Fruit fly (Drosophila melanogaster) whole organism, embryonic: ENCODE measurements around the gene CG31343.
A peak's percentile ranks its signal among the peaks of the same experiment; 100 is the strongest.

ENCODE experiments used
- Adf1 ChIP-seq: fragments of 200-800 bp; sonication (Bioruptor generic); IDR thresholded peaks from 2 replicates; pipeline ENCODE4 v1.3.6; 2022; ENCODE audit warnings: missing biosample characterization, missing genetic modification characterization
- B-H2 ChIP-seq: fragments of 200-800 bp; sonication (Bioruptor generic); optimal IDR thresholded peaks from 2 replicates; lab custom pipeline; 2018; ENCODE audit warnings: missing biosample characterization, mild to moderate bottlenecking, missing genetic modification characterization
- BEAF-32 ChIP-seq: fragments of 200-800 bp; sonication (Bioruptor generic); optimal IDR thresholded peaks from 3 replicates; lab custom pipeline; 2017; ENCODE audit warnings: missing biosample characterization, missing genetic modification characterization, mild to moderate bottlenecking, moderate library complexity, missing genetic modification reagents
- CG10209 ChIP-seq: fragments of 200-800 bp; sonication (Bioruptor generic); optimal IDR thresholded peaks from 3 replicates; lab custom pipeline; 2017; ENCODE audit warnings: missing biosample characterization, mild to moderate bottlenecking, missing genetic modification characterization, missing genetic modification reagents
- CG10654 ChIP-seq: fragments of 200-800 bp; sonication (Bioruptor generic); optimal IDR thresholded peaks from 2 replicates; lab custom pipeline; 2016; ENCODE audit warnings: missing biosample characterization, missing genetic modification characterization
- CG11695 ChIP-seq: fragments of 200-800 bp; sonication (Bioruptor generic); IDR thresholded peaks from 3 replicates; pipeline ENCODE4 v1.3.6; 2022; ENCODE audit warnings: missing biosample characterization, missing genetic modification characterization
- CG12155 ChIP-seq: fragments of 200-800 bp; sonication (Bioruptor generic); optimal IDR thresholded peaks from 3 replicates; lab custom pipeline; 2016; ENCODE audit warnings: missing biosample characterization, missing genetic modification characterization
- CG13123 ChIP-seq: fragments of 200-800 bp; sonication (Bioruptor generic); optimal IDR thresholded peaks from 2 replicates; lab custom pipeline; 2016; ENCODE audit warnings: missing biosample characterization, missing genetic modification characterization
- CG13287 ChIP-seq: fragments of 200-800 bp; sonication (Bioruptor generic); IDR thresholded peaks from 2 replicates; pipeline ENCODE4 v1.3.6; 2022; ENCODE audit warnings: missing biosample characterization, missing genetic modification characterization; ENCODE audit not compliant: partially characterized antibody
- CG13624 ChIP-seq: fragments of 200-800 bp; sonication (Bioruptor generic); optimal IDR thresholded peaks from 2 replicates; lab custom pipeline; 2016; ENCODE audit warnings: missing biosample characterization, missing genetic modification characterization
- CG14710 ChIP-seq: fragments of 200-800 bp; sonication (Bioruptor generic); optimal IDR thresholded peaks from 3 replicates; lab custom pipeline; 2019; ENCODE audit warnings: missing biosample characterization, mild to moderate bottlenecking, missing genetic modification characterization, moderate library complexity
- CG1602 ChIP-seq: fragments of 200-800 bp; sonication (Bioruptor generic); optimal IDR thresholded peaks from 3 replicates; lab custom pipeline; 2016; ENCODE audit warnings: missing biosample characterization, missing genetic modification characterization
- CG1647 ChIP-seq: fragments of 200-800 bp; sonication (Bioruptor generic); optimal IDR thresholded peaks from 3 replicates; lab custom pipeline; 2016; ENCODE audit warnings: missing biosample characterization, missing genetic modification characterization
- CG17802 ChIP-seq: fragments of 200-800 bp; sonication (Bioruptor generic); optimal IDR thresholded peaks from 2 replicates; lab custom pipeline; 2018; ENCODE audit warnings: missing biosample characterization, mild to moderate bottlenecking, missing genetic modification characterization, moderate library complexity
- CG2116 ChIP-seq: fragments of 200-800 bp; sonication (Bioruptor generic); optimal IDR thresholded peaks from 3 replicates; lab custom pipeline; 2018; ENCODE audit warnings: missing biosample characterization, mild to moderate bottlenecking, missing genetic modification characterization
- CG2875 ChIP-seq: fragments of 200-800 bp; sonication (Bioruptor generic); optimal IDR thresholded peaks from 2 replicates; lab custom pipeline; 2017; ENCODE audit warnings: missing biosample characterization, mild to moderate bottlenecking, missing genetic modification characterization, missing genetic modification reagents
- CG3281 ChIP-seq: fragments of 200-800 bp; sonication (Bioruptor generic); optimal IDR thresholded peaks from 3 replicates; lab custom pipeline; 2017; ENCODE audit warnings: missing biosample characterization, mild to moderate bottlenecking, missing genetic modification characterization
- CG3407 ChIP-seq: fragments of 200-800 bp; sonication (Bioruptor generic); optimal IDR thresholded peaks from 2 replicates; lab custom pipeline; 2018; ENCODE audit warnings: missing biosample characterization, mild to moderate bottlenecking, missing genetic modification characterization
- CG5180 ChIP-seq: fragments of 200-800 bp; sonication (Bioruptor generic); optimal IDR thresholded peaks from 3 replicates; lab custom pipeline; 2017; ENCODE audit warnings: missing biosample characterization, missing genetic modification characterization, mild to moderate bottlenecking, moderate library complexity, missing genetic modification reagents
- CG6272 ChIP-seq: fragments of 200-800 bp; sonication (Bioruptor generic); IDR thresholded peaks from 2 replicates; pipeline ENCODE4 v1.3.6; 2022; ENCODE audit warnings: missing biosample characterization, missing genetic modification characterization
- CG7987 ChIP-seq: fragments of 200-800 bp; sonication (Bioruptor generic); optimal IDR thresholded peaks from 2 replicates; lab custom pipeline; 2018; ENCODE audit warnings: missing biosample characterization, mild to moderate bottlenecking, missing genetic modification characterization, moderate library complexity
- D19A ChIP-seq: fragments of 200-800 bp; optimal IDR thresholded peaks from 3 replicates; lab custom pipeline; 2019; ENCODE audit warnings: missing biosample characterization, mild to moderate bottlenecking, missing genetic modification characterization, moderate library complexity
- Dll ChIP-seq: fragments of 200-800 bp; sonication (Bioruptor generic); IDR thresholded peaks from 4 replicates; pipeline ENCODE4 v1.3.6; 2022; ENCODE audit warnings: missing biosample characterization, missing genetic modification characterization; ENCODE audit not compliant: partially characterized antibody
- Ets97D ChIP-seq: fragments of 200-800 bp; sonication (Bioruptor generic); optimal IDR thresholded peaks from 3 replicates; lab custom pipeline; 2016; ENCODE audit warnings: missing biosample characterization, missing genetic modification characterization
- Hmx ChIP-seq: fragments of 200-800 bp; sonication (Bioruptor generic); optimal IDR thresholded peaks from 2 replicates; lab custom pipeline; 2016; ENCODE audit warnings: missing biosample characterization, missing genetic modification characterization
- Jarid2 ChIP-seq: fragments of 200-800 bp; sonication (Bioruptor generic); optimal IDR thresholded peaks from 3 replicates; lab custom pipeline; 2017; ENCODE audit warnings: mild to moderate bottlenecking, missing biosample characterization, missing genetic modification reagents, missing genetic modification characterization
- Lhr ChIP-seq: fragments of 200-800 bp; sonication (Bioruptor generic); optimal IDR thresholded peaks from 3 replicates; lab custom pipeline; 2017; ENCODE audit warnings: mild to moderate bottlenecking, missing biosample characterization, missing genetic modification reagents, missing genetic modification characterization
- MESR4 ChIP-seq: fragments of 200-800 bp; sonication (Bioruptor generic); optimal IDR thresholded peaks from 2 replicates; lab custom pipeline; 2018; ENCODE audit warnings: missing biosample characterization, mild to moderate bottlenecking, missing genetic modification characterization, moderate library complexity
- Meics ChIP-seq: fragments of 200-800 bp; sonication (Bioruptor generic); optimal IDR thresholded peaks from 2 replicates; lab custom pipeline; 2017; ENCODE audit warnings: missing biosample characterization, mild to moderate bottlenecking, missing genetic modification characterization
- Mes4 ChIP-seq: fragments of 200-800 bp; sonication (Bioruptor generic); optimal IDR thresholded peaks from 2 replicates; lab custom pipeline; 2016; ENCODE audit warnings: missing biosample characterization, missing genetic modification characterization
- PHDP ChIP-seq: fragments of 200-800 bp; sonication (Bioruptor generic); optimal IDR thresholded peaks from 3 replicates; lab custom pipeline; 2018; ENCODE audit warnings: missing biosample characterization, mild to moderate bottlenecking, missing genetic modification characterization, moderate library complexity
- Sry-β ChIP-seq: fragments of 200-800 bp; sonication (Bioruptor generic); optimal IDR thresholded peaks from 2 replicates; lab custom pipeline; 2018; ENCODE audit warnings: missing biosample characterization, mild to moderate bottlenecking, missing genetic modification characterization, moderate library complexity
- Sry-δ ChIP-seq: fragments of 200-800 bp; sonication (Bioruptor generic); optimal IDR thresholded peaks from 2 replicates; lab custom pipeline; 2016; ENCODE audit warnings: missing biosample characterization, missing genetic modification characterization
- Stat92E ChIP-seq, 3 experiments: fragments of >200 bp in 2 of 3; fragments of 200-800 bp in 1 of 3; sonication (Bioruptor generic) in 1 of 3; optimal IDR thresholded peaks; 2 replicates each; lab custom pipeline; 2017 to 2019; ENCODE audit warnings: missing biosample characterization in 3 of 3, missing genetic modification characterization in 3 of 3, mild to moderate bottlenecking in 1 of 3, moderate library complexity in 1 of 3
- caup ChIP-seq: fragments of 200-800 bp; sonication (Bioruptor generic); optimal IDR thresholded peaks from 3 replicates; lab custom pipeline; 2017; ENCODE audit warnings: missing biosample characterization, mild to moderate bottlenecking, missing genetic modification characterization, moderate library complexity; ENCODE audit not compliant: severe bottlenecking
- chinmo ChIP-seq: fragments of 200-800 bp; sonication (Bioruptor generic); IDR thresholded peaks from 4 replicates; pipeline ENCODE4 v1.3.6; 2022; ENCODE audit warnings: missing biosample characterization, missing genetic modification characterization; ENCODE audit not compliant: partially characterized antibody
- cwo ChIP-seq: fragments of 200-800 bp; sonication (Bioruptor generic); optimal IDR thresholded peaks from 3 replicates; lab custom pipeline; 2017; ENCODE audit warnings: missing biosample characterization, missing genetic modification characterization, mild to moderate bottlenecking, moderate library complexity, missing genetic modification reagents
- exex ChIP-seq: fragments of 200-800 bp; sonication (Bioruptor generic); optimal IDR thresholded peaks from 4 replicates; lab custom pipeline; 2018; ENCODE audit warnings: missing biosample characterization, mild to moderate bottlenecking, missing genetic modification characterization, moderate library complexity
- h ChIP-seq: fragments of >200 bp; optimal IDR thresholded peaks from 2 replicates; lab custom pipeline; 2017
- hbn ChIP-seq: fragments of 200-800 bp; sonication (Bioruptor generic); IDR thresholded peaks from 2 replicates; pipeline ENCODE4 v1.3.6; 2022; ENCODE audit warnings: missing biosample characterization, missing genetic modification characterization; ENCODE audit not compliant: partially characterized antibody
- ind ChIP-seq: fragments of 200-800 bp; sonication (Bioruptor generic); optimal IDR thresholded peaks from 3 replicates; lab custom pipeline; 2016; ENCODE audit warnings: missing biosample characterization, missing genetic modification characterization
- nerfin-1 ChIP-seq: fragments of 200-800 bp; sonication (Bioruptor generic); optimal IDR thresholded peaks from 3 replicates; lab custom pipeline; 2019; ENCODE audit warnings: missing biosample characterization, mild to moderate bottlenecking, missing genetic modification characterization, moderate library complexity
- pita ChIP-seq: fragments of 200-800 bp; sonication (Bioruptor generic); optimal IDR thresholded peaks from 2 replicates; lab custom pipeline; 2017; ENCODE audit warnings: missing biosample characterization, mild to moderate bottlenecking, missing genetic modification characterization
- psq ChIP-seq: fragments of 200-800 bp; sonication (Bioruptor generic); optimal IDR thresholded peaks from 2 replicates; lab custom pipeline; 2017; ENCODE audit warnings: missing biosample characterization, missing genetic modification characterization
- shn ChIP-seq: fragments of 200-800 bp; sonication (Bioruptor generic); optimal IDR thresholded peaks from 3 replicates; lab custom pipeline; 2016; ENCODE audit warnings: missing biosample characterization, missing genetic modification characterization
- ssp ChIP-seq: fragments of 200-800 bp; sonication (Bioruptor generic); IDR thresholded peaks from 2 replicates; pipeline ENCODE4 v1.3.6; 2022; ENCODE audit warnings: missing biosample characterization, missing genetic modification characterization
- stwl ChIP-seq: fragments of 200-800 bp; sonication (Bioruptor generic); optimal IDR thresholded peaks from 3 replicates; lab custom pipeline; 2018; ENCODE audit warnings: missing biosample characterization, mild to moderate bottlenecking, missing genetic modification characterization, moderate library complexity
- toy ChIP-seq: fragments of 200-800 bp; sonication (Bioruptor generic); IDR thresholded peaks from 2 replicates; pipeline ENCODE4 v1.3.6; 2022; ENCODE audit warnings: missing biosample characterization, missing genetic modification characterization
- tx ChIP-seq: fragments of 200-800 bp; sonication (Bioruptor generic); optimal IDR thresholded peaks from 2 replicates; lab custom pipeline; 2016; ENCODE audit warnings: missing biosample characterization, missing genetic modification characterization
- vvl ChIP-seq: fragments of 200-800 bp; sonication (Bioruptor generic); IDR thresholded peaks from 2 replicates; pipeline ENCODE4 v1.3.6; 2022; ENCODE audit warnings: missing biosample characterization, missing genetic modification characterization

CG31343 gene

DNA sequence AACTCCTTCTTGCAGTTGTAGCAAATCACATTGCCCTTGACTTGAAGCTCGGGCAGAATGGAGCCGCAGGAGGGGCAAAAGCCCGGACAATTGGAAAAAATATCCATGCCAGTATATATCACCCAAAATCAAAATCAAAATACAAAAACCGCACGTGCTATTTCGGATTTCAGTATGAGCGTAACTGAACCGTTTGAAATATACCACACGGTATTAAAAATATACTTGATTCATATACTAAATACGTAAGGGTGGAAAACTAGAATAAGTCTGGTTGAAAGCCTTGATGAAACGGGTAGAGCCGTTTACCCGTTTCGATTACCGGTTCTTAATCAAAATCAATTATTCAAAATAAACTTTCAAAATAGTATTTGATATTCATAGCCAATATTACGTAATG lies 32.6 kb downstream of the CG31343 start, which contains the start of gene Polr1H (continued):
- TF ChIP-seq stwl: peak; percentile 66
- TF ChIP-seq Jarid2 (GFP tag; lab: Kevin White, UChicago): no peak
- TF ChIP-seq cwo (GFP tag; lab: Kevin White, UChicago): peak; percentile 91
- peak; percentile 36; the same call in 1 of the 2 replicates for TF ChIP-seq vvl (GFP tag; lab: Robert Waterston, UW)
- TF ChIP-seq toy: no peak
- no peak for TF ChIP-seq CG7987 (GFP tag; lab: Kevin White, UChicago)
- TF ChIP-seq MESR4 (GFP tag; lab: Kevin White, UChicago): peak; percentile 61
- TF ChIP-seq CG6272: no peak
- no peak for TF ChIP-seq Hmx (GFP tag; lab: Kevin White, UChicago)
- TF ChIP-seq psq (GFP tag; lab: Kevin White, UChicago): no peak
- no peak for TF ChIP-seq CG1647 (GFP tag; lab: Kevin White, UChicago)
- no peak for TF ChIP-seq Adf1 (GFP tag; lab: Robert Waterston, UW)
- TF ChIP-seq B-H2 (GFP tag; lab: Kevin White, UChicago): no peak
- TF ChIP-seq CG3407 (GFP tag; lab: Kevin White, UChicago): no peak
- TF ChIP-seq Mes4 (GFP tag; lab: Kevin White, UChicago): no peak
- TF ChIP-seq CG13624 (GFP tag; lab: Kevin White, UChicago): peak; percentile 24
- TF ChIP-seq CG13123: no peak
- TF ChIP-seq chinmo (GFP tag; lab: Robert Waterston, UW): 0 out of 4 replicates have a peak, but pooled peaks have one; percentile 57
- peak; percentile 72 for TF ChIP-seq Ets97D (GFP tag; lab: Kevin White, UChicago)
- TF ChIP-seq caup: no peak
- TF ChIP-seq CG11695 (GFP tag; lab: Robert Waterston, UW): no peak
- no peak for TF ChIP-seq CG1602
- TF ChIP-seq Stat92E (GFP tag; optimal IDR thresholded peaks at IDR 0.05; lab: Kevin White, UChicago): peak in 1 of 3 experiments; percentile 62
- TF ChIP-seq CG14710 (tag; lab: Kevin White, UChicago): peak; percentile 42
- no peak for TF ChIP-seq Dll
- peak; percentile 22 for TF ChIP-seq Sry-δ (GFP tag; lab: Kevin White, UChicago)
- no peak for TF ChIP-seq hbn (GFP tag; lab: Robert Waterston, UW)
- TF ChIP-seq Sry-β (GFP tag; lab: Kevin White, UChicago): no peak
- no peak for TF ChIP-seq h (lab: Kevin White, UChicago)
- TF ChIP-seq CG2116 (GFP tag; lab: Kevin White, UChicago): peak; percentile 21
- TF ChIP-seq CG12155 (GFP tag; lab: Kevin White, UChicago): no peak
- TF ChIP-seq CG2875 (GFP tag; lab: Kevin White, UChicago): no peak
- peak; percentile 59 for TF ChIP-seq CG13287 (GFP tag; lab: Robert Waterston, UW)
- TF ChIP-seq Lhr (GFP tag; lab: Kevin White, UChicago): peak; percentile 70
- no peak for TF ChIP-seq shn (GFP tag; lab: Kevin White, UChicago)
- no peak for TF ChIP-seq CG10209
- TF ChIP-seq nerfin-1 (tag; lab: Kevin White, UChicago): no peak
- TF ChIP-seq PHDP (tag; lab: Kevin White, UChicago): no peak
- TF ChIP-seq CG10654 (GFP tag; lab: Kevin White, UChicago): no peak
- TF ChIP-seq CG17802: no peak
- no peak for TF ChIP-seq ssp (GFP tag; lab: Robert Waterston, UW)
- no peak for TF ChIP-seq D19A (tag; lab: Kevin White, UChicago)
- no peak for TF ChIP-seq tx (GFP tag; lab: Kevin White, UChicago)
- TF ChIP-seq ind (GFP tag; lab: Kevin White, UChicago): no peak
- peak; percentile 31 for TF ChIP-seq BEAF-32
- TF ChIP-seq Meics (GFP tag; lab: Kevin White, UChicago): no peak
- no peak for TF ChIP-seq exex (tag; lab: Kevin White, UChicago)
- TF ChIP-seq CG3281 (GFP tag; lab: Kevin White, UChicago): no peak
- no peak for TF ChIP-seq CG5180
- peak; percentile 84 for TF ChIP-seq pita (GFP tag; lab: Kevin White, UChicago)
